Worm (Caenorhabditis elegans): ENCODE data around the gene kin-21.

Gene kin-21

DNA sequence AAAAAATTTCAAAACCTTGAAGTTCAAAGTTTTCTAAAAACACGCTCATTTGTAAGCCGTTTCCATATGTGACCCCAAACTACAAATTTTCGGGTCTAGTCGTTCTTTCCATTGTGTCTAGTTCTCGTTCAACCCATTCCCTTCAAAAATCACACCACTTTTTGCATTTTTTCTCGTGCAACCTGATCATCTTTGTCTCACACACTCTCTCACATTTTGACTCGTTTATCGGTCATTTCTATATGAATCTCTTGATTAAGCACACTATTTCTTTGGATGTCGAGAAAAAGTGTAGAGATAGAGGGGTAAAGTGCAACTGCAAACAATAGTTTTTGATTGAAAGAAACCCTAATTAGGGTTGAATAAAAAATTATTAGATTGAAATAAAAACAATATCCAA lies 29.1 kb upstream of the kin-21 start:
- TF ChIP-seq skn-1 (tag; optimal IDR thresholded peaks at IDR 0.05) (peak; percentile 18), jun-1 (tag; optimal IDR thresholded peaks at IDR 0.05) (peak; percentile 65), sptf-1 (tag; optimal IDR thresholded peaks at IDR 0.05) (no peak), sup-37 (GFP tag; optimal IDR thresholded peaks at IDR 0.05) (no peak), ama-1 (optimal IDR thresholded peaks at IDR 0.05) (no peak), lin-14 (GFP tag; optimal IDR thresholded peaks at IDR 0.05) (peak; percentile 85), lin-39 (tag; optimal IDR thresholded peaks at IDR 0.05) (no peak), nhr-85 (tag) (peak; percentile 87), ceh-88 (GFP tag; IDR thresholded peaks at IDR 0.05) (no peak), nhr-11 (tag; optimal IDR thresholded peaks at IDR 0.05) (no peak), snpc-4 (tag; optimal IDR thresholded peaks at IDR 0.05) (no peak), mef-2 (tag; optimal IDR thresholded peaks at IDR 0.05) (no peak), xbp-1 (tag; optimal IDR thresholded peaks at IDR 0.05) (peak; percentile 41), elt-3 (tag; optimal IDR thresholded peaks at IDR 0.05) (peak in 3 of 6 experiments; percentile 5 to 56 (median 33)), irx-1 (tag; optimal IDR thresholded peaks at IDR 0.05) (peak; percentile 17), isw-1 (GFP tag; IDR thresholded peaks at IDR 0.05) (no peak), pag-3 (tag; optimal IDR thresholded peaks at IDR 0.05; ENCODE audit: borderline replicate concordance, insufficient read depth) (no peak), nhr-12 (tag; optimal IDR thresholded peaks at IDR 0.05) (no peak), pax-3 (tag; optimal IDR thresholded peaks at IDR 0.05) (no peak), vab-15 (tag; optimal IDR thresholded peaks at IDR 0.05) (no peak), blmp-1 (tag; optimal IDR thresholded peaks at IDR 0.05) (peak; percentile 69), lin-35 (GFP tag; optimal IDR thresholded peaks at IDR 0.05) (peak in 1 of 2 experiments; percentile 70), ceh-8 (GFP tag; optimal IDR thresholded peaks at IDR 0.05) (no peak), grh-1 (GFP tag; IDR thresholded peaks at IDR 0.05) (peak; percentile 33; the same call in 1 of the 2 replicates), C34B4.2 (tag; optimal IDR thresholded peaks at IDR 0.05) (no peak), nhr-19 (GFP tag; conservative IDR thresholded peaks at IDR 0.05) (peak; percentile 67), C04F5.9 (tag; optimal IDR thresholded peaks at IDR 0.05) (no peak), hlh-17 (GFP tag; optimal IDR thresholded peaks at IDR 0.05; ENCODE audit: borderline replicate concordance) (no peak), sox-4 (tag; optimal IDR thresholded peaks at IDR 0.05) (no peak), zag-1 (tag; optimal IDR thresholded peaks at IDR 0.05) (no peak), unc-86 (tag; optimal IDR thresholded peaks at IDR 0.05) (no peak), ztf-11 (tag; optimal IDR thresholded peaks at IDR 0.05) (no peak), egl-13 (tag; optimal IDR thresholded peaks at IDR 0.05) (no peak), unc-62 (GFP tag; optimal IDR thresholded peaks at IDR 0.05) (no peak), lin-13 (GFP tag; optimal IDR thresholded peaks at IDR 0.05) (peak; percentile 15), lsy-2 (tag; optimal IDR thresholded peaks at IDR 0.05) (peak; percentile 50 to 65), nhr-77 (tag; optimal IDR thresholded peaks at IDR 0.05) (peak; percentile 38), hlh-4 (tag; optimal IDR thresholded peaks at IDR 0.05) (no peak), mab-9 (GFP tag; IDR thresholded peaks at IDR 0.05) (no peak), egl-27 (tag; optimal IDR thresholded peaks at IDR 0.05) (no peak), F16B12.6 (tag; optimal IDR thresholded peaks at IDR 0.05) (no peak), nhr-76 (tag; optimal IDR thresholded peaks at IDR 0.05) (no peak), tbx-2 (tag; optimal IDR thresholded peaks at IDR 0.05) (peak; percentile 26), hpl-2 (GFP tag; optimal IDR thresholded peaks at IDR 0.05) (no peak), ztf-4 (tag; optimal IDR thresholded peaks at IDR 0.05) (peak; percentile 31), fkh-8 (tag; optimal IDR thresholded peaks at IDR 0.05) (no peak), nhr-237 (tag; optimal IDR thresholded peaks at IDR 0.05) (peak; percentile 2), pqm-1 (tag; optimal IDR thresholded peaks at IDR 0.05) (no peak), C16A3.4 (tag; optimal IDR thresholded peaks at IDR 0.05) (no peak), aly-2 (tag; optimal IDR thresholded peaks at IDR 0.05) (peak; percentile 62), elt-2 (tag; optimal IDR thresholded peaks at IDR 0.05) (peak; percentile 64), nhr-20 (tag; optimal IDR thresholded peaks at IDR 0.05) (peak; percentile 90), ets-5 (GFP tag; IDR thresholded peaks at IDR 0.05) (no peak), unc-30 (tag; optimal IDR thresholded peaks at IDR 0.05) (no peak), fkh-10 (GFP tag; optimal IDR thresholded peaks at IDR 0.05) (no peak)

All from whole organism, L1 larva.